Fruit fly (Drosophila melanogaster): Measurements from ENCODE around the gene PIG-H.

dm6 chr3R:7954477-7954876 is 45.2 kb upstream of the PIG-H start:
- TF ChIP-seq prd (optimal IDR thresholded peaks at IDR 0.05) (no peak), prd (GFP tag; IDR thresholded peaks at IDR 0.05) (no peak), sqz (GFP tag; optimal IDR thresholded peaks at IDR 0.05) (no peak), Lpt (GFP tag; optimal IDR thresholded peaks at IDR 0.05) (no peak), corto (GFP tag; optimal IDR thresholded peaks at IDR 0.05) (no peak), CG1832 (GFP tag; optimal IDR thresholded peaks at IDR 0.05) (no peak), bcd (GFP tag; optimal IDR thresholded peaks at IDR 0.05) (no peak), CG14014 (GFP tag; IDR thresholded peaks at IDR 0.05) (no peak), CG5953 (GFP tag; IDR thresholded peaks at IDR 0.05) (no peak)

Data from whole organism, embryonic.